Fruit fly (Drosophila melanogaster) whole organism, embryonic: Measurements from ENCODE around the gene Gale.

Experiments
- CG2199 ChIP-seq: fragments of 200-800 bp; sonication (Bioruptor generic); IDR thresholded peaks from 3 replicates; pipeline ENCODE4 v1.3.6; 2022; ENCODE audit warnings: missing biosample characterization, missing genetic modification characterization
- CG3065 ChIP-seq: fragments of 200-800 bp; sonication (Bioruptor generic); optimal IDR thresholded peaks from 2 replicates; lab custom pipeline; 2016; ENCODE audit warnings: missing biosample characterization, missing genetic modification characterization
- Dref ChIP-seq: fragments of 200-800 bp; sonication (Bioruptor generic); IDR thresholded peaks from 2 replicates; pipeline ENCODE4 v1.3.6; 2022; ENCODE audit warnings: missing biosample characterization, missing genetic modification characterization
- Gug ChIP-seq: fragments of 200-800 bp; sonication (Bioruptor generic); IDR thresholded peaks from 4 replicates; pipeline ENCODE4 v1.3.6; 2022; ENCODE audit warnings: missing biosample characterization, missing genetic modification characterization
- Hand ChIP-seq: fragments of 200-800 bp; sonication (Bioruptor generic); optimal IDR thresholded peaks from 2 replicates; lab custom pipeline; 2017; ENCODE audit warnings: mild to moderate bottlenecking, missing biosample characterization, missing genetic modification reagents, missing genetic modification characterization
- Hr3 ChIP-seq: fragments of 200-800 bp; sonication (Bioruptor generic); optimal IDR thresholded peaks from 3 replicates; lab custom pipeline; 2016; ENCODE audit warnings: missing biosample characterization, missing genetic modification characterization
- Hr78 ChIP-seq, 2 experiments: fragments of 200-800 bp in 1 of 2; fragments of >200 bp in 1 of 2; sonication (Bioruptor generic) in 1 of 2; optimal IDR thresholded peaks; 2 replicates each; lab custom pipeline; 2017 to 2019; ENCODE audit warnings: missing biosample characterization in 2 of 2, missing genetic modification characterization in 2 of 2, mild to moderate bottlenecking in 1 of 2, moderate library complexity in 1 of 2
- aop ChIP-seq: fragments of 200-800 bp; sonication (Bioruptor generic); IDR thresholded peaks from 2 replicates; pipeline ENCODE4 v1.3.6; 2022; ENCODE audit warnings: missing biosample characterization, missing genetic modification characterization
- az2 ChIP-seq: fragments of 200-800 bp; sonication (Bioruptor generic); optimal IDR thresholded peaks from 3 replicates; lab custom pipeline; 2016; ENCODE audit warnings: missing biosample characterization, missing genetic modification characterization
- chinmo ChIP-seq: fragments of 200-800 bp; sonication (Bioruptor generic); IDR thresholded peaks from 4 replicates; pipeline ENCODE4 v1.3.6; 2022; ENCODE audit warnings: missing biosample characterization, missing genetic modification characterization; ENCODE audit not compliant: partially characterized antibody
- dpn ChIP-seq, 2 experiments: fragments of 200-800 bp; sonication (Bioruptor generic); optimal IDR thresholded peaks; 3 replicates each; lab custom pipeline; 2016; ENCODE audit warnings: missing biosample characterization in 2 of 2, missing genetic modification characterization in 2 of 2
- nmo ChIP-seq: fragments of 200-800 bp; sonication (Bioruptor generic); optimal IDR thresholded peaks from 2 replicates; lab custom pipeline; 2018; ENCODE audit warnings: missing biosample characterization, mild to moderate bottlenecking, missing genetic modification characterization, moderate library complexity

DNA sequence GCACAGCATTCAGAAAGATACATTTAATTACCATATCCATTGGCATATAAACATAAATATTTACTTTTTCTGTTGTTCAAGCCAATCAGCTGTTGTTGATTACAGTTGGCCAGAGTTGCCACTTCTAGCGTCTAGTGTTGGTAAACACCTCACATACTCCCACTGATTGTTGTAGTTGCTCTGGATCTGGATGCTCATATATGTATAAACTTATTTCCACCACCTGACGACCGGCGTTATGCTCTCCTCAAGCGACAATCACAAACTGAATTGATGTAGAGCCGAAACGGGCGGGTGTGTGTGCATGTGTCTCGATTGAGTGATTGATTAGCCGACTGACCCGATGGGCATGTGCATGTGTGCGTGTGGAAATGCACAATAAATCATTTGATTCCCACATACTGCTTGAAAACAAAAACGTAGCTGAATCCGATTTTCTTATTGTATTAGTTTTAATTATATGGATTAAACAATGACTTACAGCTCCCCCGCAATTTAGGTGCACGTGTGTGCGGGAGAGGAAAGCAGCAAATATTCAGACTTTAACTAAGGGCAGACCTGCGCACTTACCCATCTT lies 33.5 kb downstream of the Gale start:
- TF ChIP-seq aop (no peak), Gug (GFP tag; lab: Robert Waterston, UW) (no peak), az2 (GFP tag; lab: Kevin White, UChicago) (no peak), dpn (GFP tag; optimal IDR thresholded peaks at IDR 0.05; lab: Kevin White, UChicago) (peak; percentile 32 to 43), Hr78 (GFP tag; optimal IDR thresholded peaks at IDR 0.05; lab: Kevin White, UChicago) (no peak), chinmo (peak; percentile 46; the same call in 1 of the 4 replicates), Dref (GFP tag; lab: Robert Waterston, UW) (peak; percentile 21; the same call in 1 of the 2 replicates), nmo (GFP tag; lab: Kevin White, UChicago) (peak; percentile 34), Hand (GFP tag; lab: Kevin White, UChicago) (no peak), CG3065 (GFP tag; lab: Kevin White, UChicago) (no peak), CG2199 (GFP tag; lab: Robert Waterston, UW) (peak; percentile 81; the same call in 1 of the 3 replicates), Hr3 (no peak)
